Worm (Caenorhabditis elegans) whole organism, L2 larva: ENCODE data around the gene K02D10.1.

Source experiments
- C34F6.9 ChIP-seq: fragments of 150-350 bp; optimal IDR thresholded peaks from 2 replicates; lab custom pipeline; 2014; ENCODE audit warnings: missing biosample characterization, missing genetic modification characterization
- F13H6.1 ChIP-seq: sonication (generic microtip); optimal IDR thresholded peaks from 2 replicates; lab custom pipeline; 2016; ENCODE audit warnings: missing genetic modification characterization, missing compliant biosample characterization
- R02D3.7 ChIP-seq: fragments of 150-350 bp; optimal IDR thresholded peaks from 2 replicates; lab custom pipeline; 2014; ENCODE audit warnings: missing biosample characterization, missing genetic modification characterization
- Y55F3AM.14 ChIP-seq: fragments of 200-800 bp; sonication (Bioruptor generic); optimal IDR thresholded peaks from 2 replicates; lab custom pipeline; 2018; ENCODE audit warnings: mild to moderate bottlenecking, missing genetic modification characterization, missing compliant biosample characterization
- ZK546.5 ChIP-seq: sonication (generic microtip); optimal IDR thresholded peaks from 2 replicates; lab custom pipeline; 2017; ENCODE audit warnings: missing biosample characterization, missing genetic modification characterization
- alr-1 ChIP-seq: fragments of 150-350 bp; optimal IDR thresholded peaks from 2 replicates; lab custom pipeline; 2014; ENCODE audit warnings: missing biosample characterization, missing genetic modification characterization
- aly-2 ChIP-seq: fragments of 150-350 bp; optimal IDR thresholded peaks from 2 replicates; lab custom pipeline; 2014; ENCODE audit warnings: missing biosample characterization, missing genetic modification characterization
- ama-1 ChIP-seq: fragments of 150-350 bp; optimal IDR thresholded peaks from 2 replicates; lab custom pipeline; 2018; ENCODE audit warnings: inconsistent platforms
- blmp-1 ChIP-seq: sonication (generic microtip); optimal IDR thresholded peaks from 2 replicates; lab custom pipeline; 2017; ENCODE audit warnings: missing genetic modification characterization, mild to moderate bottlenecking, missing compliant biosample characterization, antibody characterized with exemption, moderate library complexity; ENCODE audit not compliant: insufficient read depth
- ceh-16 ChIP-seq: fragments of 150-350 bp; optimal IDR thresholded peaks from 2 replicates; lab custom pipeline; 2014; ENCODE audit warnings: missing biosample characterization, missing genetic modification characterization
- ceh-82 ChIP-seq: fragments of 150-350 bp; optimal IDR thresholded peaks from 2 replicates; lab custom pipeline; 2014; ENCODE audit warnings: missing biosample characterization, missing genetic modification characterization
- crh-2 ChIP-seq: sonication (generic microtip); optimal IDR thresholded peaks from 2 replicates; lab custom pipeline; 2017; ENCODE audit warnings: missing biosample characterization, missing genetic modification characterization
- dmd-4 ChIP-seq: sonication (generic microtip); optimal IDR thresholded peaks from 2 replicates; lab custom pipeline; 2017; ENCODE audit warnings: missing biosample characterization, missing genetic modification characterization
- egl-27 ChIP-seq: sonication (generic microtip); optimal IDR thresholded peaks from 3 replicates; lab custom pipeline; 2017; ENCODE audit warnings: missing biosample characterization, missing genetic modification reagents, missing genetic modification characterization
- elt-1 ChIP-seq: fragments of 150-350 bp; optimal IDR thresholded peaks from 2 replicates; lab custom pipeline; 2014; ENCODE audit warnings: missing biosample characterization, missing genetic modification characterization
- elt-3 ChIP-seq: sonication (generic microtip); optimal IDR thresholded peaks from 2 replicates; lab custom pipeline; 2017; ENCODE audit warnings: missing biosample characterization, missing genetic modification characterization
- fos-1 ChIP-seq: fragments of 150-350 bp; optimal IDR thresholded peaks from 2 replicates; lab custom pipeline; 2014; ENCODE audit warnings: missing biosample characterization, missing genetic modification characterization
- gmeb-1 ChIP-seq: fragments of 150-350 bp; optimal IDR thresholded peaks from 2 replicates; lab custom pipeline; 2014; ENCODE audit warnings: missing biosample characterization, missing genetic modification characterization
- lin-11 ChIP-seq: fragments of 150-350 bp; sonication (generic microtip); optimal IDR thresholded peaks from 2 replicates; lab custom pipeline; 2014; ENCODE audit warnings: missing biosample characterization, missing genetic modification characterization, inconsistent platforms, mixed read lengths
- lin-13 ChIP-seq: fragments of 150-350 bp; optimal IDR thresholded peaks from 2 replicates; lab custom pipeline; 2014; ENCODE audit warnings: missing biosample characterization, missing genetic modification reagents, missing genetic modification characterization
- lin-39 ChIP-seq: fragments of 150-350 bp; optimal IDR thresholded peaks from 2 replicates; lab custom pipeline; 2014; ENCODE audit warnings: missing biosample characterization, missing genetic modification reagents, missing genetic modification characterization
- lsy-2 ChIP-seq, 2 experiments: fragments of 150-350 bp in 1 of 2; sonication (generic microtip) in 1 of 2; optimal IDR thresholded peaks; 2 replicates each; lab custom pipeline; 2014 to 2017; ENCODE audit warnings: missing biosample characterization in 2 of 2, missing genetic modification characterization in 2 of 2
- mab-5 ChIP-seq: fragments of 150-350 bp; optimal IDR thresholded peaks from 2 replicates; lab custom pipeline; 2014; ENCODE audit warnings: missing biosample characterization, missing genetic modification characterization
- mbf-1 ChIP-seq: sonication (generic microtip); optimal IDR thresholded peaks from 2 replicates; lab custom pipeline; 2017; ENCODE audit warnings: missing biosample characterization, missing genetic modification characterization
- mdl-1 ChIP-seq, 2 experiments: fragments of 150-350 bp in 1 of 2; sonication (generic microtip) in 1 of 2; optimal IDR thresholded peaks; 2 replicates each; lab custom pipeline; 2017; ENCODE audit warnings: missing biosample characterization in 2 of 2, missing genetic modification characterization in 2 of 2
- nhr-10 ChIP-seq: sonication (generic microtip); optimal IDR thresholded peaks from 2 replicates; lab custom pipeline; 2017; ENCODE audit warnings: missing biosample characterization, missing genetic modification characterization
- nhr-11 ChIP-seq: fragments of 150-350 bp; optimal IDR thresholded peaks from 2 replicates; lab custom pipeline; 2014; ENCODE audit warnings: missing biosample characterization, missing genetic modification characterization
- nhr-12 ChIP-seq: fragments of 150-350 bp; optimal IDR thresholded peaks from 2 replicates; lab custom pipeline; 2014; ENCODE audit warnings: missing biosample characterization, missing genetic modification characterization
- nhr-129 ChIP-seq: fragments of 150-350 bp; optimal IDR thresholded peaks from 2 replicates; lab custom pipeline; 2014; ENCODE audit warnings: missing biosample characterization, missing genetic modification characterization
- nhr-21 ChIP-seq: fragments of 150-350 bp; optimal IDR thresholded peaks from 2 replicates; lab custom pipeline; 2014; ENCODE audit warnings: missing biosample characterization, missing genetic modification characterization
- nhr-23 ChIP-seq: fragments of 150-350 bp; optimal IDR thresholded peaks from 2 replicates; lab custom pipeline; 2014; ENCODE audit warnings: missing biosample characterization, missing genetic modification reagents, missing genetic modification characterization
- nhr-237 ChIP-seq: fragments of 150-350 bp; optimal IDR thresholded peaks from 2 replicates; lab custom pipeline; 2014; ENCODE audit warnings: missing biosample characterization, missing genetic modification characterization
- nhr-25 ChIP-seq: fragments of 150-350 bp; sonication (generic microtip); optimal IDR thresholded peaks from 3 replicates; lab custom pipeline; 2014; ENCODE audit warnings: missing biosample characterization, missing genetic modification characterization
- nhr-6 ChIP-seq: fragments of 150-350 bp; optimal IDR thresholded peaks from 2 replicates; lab custom pipeline; 2014; ENCODE audit warnings: missing biosample characterization, missing genetic modification characterization
- nhr-77 ChIP-seq: fragments of 150-350 bp; optimal IDR thresholded peaks from 2 replicates; lab custom pipeline; 2014; ENCODE audit warnings: missing biosample characterization, missing genetic modification characterization
- peb-1 ChIP-seq: fragments of 150-350 bp; optimal IDR thresholded peaks from 2 replicates; lab custom pipeline; 2014; ENCODE audit warnings: missing biosample characterization, missing genetic modification characterization
- sem-4 ChIP-seq: fragments of 150-350 bp; optimal IDR thresholded peaks from 2 replicates; lab custom pipeline; 2014; ENCODE audit warnings: missing biosample characterization, missing genetic modification reagents, missing genetic modification characterization
- skn-1 ChIP-seq: sonication (generic microtip); optimal IDR thresholded peaks from 2 replicates; lab custom pipeline; 2017; ENCODE audit warnings: missing biosample characterization, missing genetic modification characterization
- sma-3 ChIP-seq: sonication (generic microtip); optimal IDR thresholded peaks from 2 replicates; lab custom pipeline; 2016; ENCODE audit warnings: missing genetic modification reagents, missing genetic modification characterization, missing compliant biosample characterization
- sma-9 ChIP-seq, 2 experiments: fragments of 150-350 bp in 1 of 2; sonication (generic microtip) in 1 of 2; optimal IDR thresholded peaks; 2 replicates each; lab custom pipeline; 2014 to 2016; ENCODE audit warnings: missing genetic modification characterization in 2 of 2, mild to moderate bottlenecking in 1 of 2, missing biosample characterization in 1 of 2, missing compliant biosample characterization in 1 of 2, missing genetic modification reagents in 1 of 2, moderate library complexity in 1 of 2
- snpc-4 ChIP-seq: fragments of 150-350 bp; optimal IDR thresholded peaks from 2 replicates; lab custom pipeline; 2014; ENCODE audit warnings: missing biosample characterization, missing genetic modification characterization
- unc-39 ChIP-seq: fragments of 150-350 bp; optimal IDR thresholded peaks from 2 replicates; lab custom pipeline; 2014; ENCODE audit warnings: missing biosample characterization, missing genetic modification characterization
- unc-55 ChIP-seq: fragments of 150-350 bp; sonication (generic microtip); optimal IDR thresholded peaks from 3 replicates; lab custom pipeline; 2014; ENCODE audit warnings: missing biosample characterization, missing genetic modification reagents, missing genetic modification characterization
- unc-62 ChIP-seq: fragments of 150-350 bp; optimal IDR thresholded peaks from 2 replicates; lab custom pipeline; 2014; ENCODE audit warnings: missing biosample characterization, missing genetic modification reagents, missing genetic modification characterization
- zag-1 ChIP-seq: fragments of 150-350 bp; optimal IDR thresholded peaks from 2 replicates; lab custom pipeline; 2014; ENCODE audit warnings: missing biosample characterization, missing genetic modification characterization
- ztf-1 ChIP-seq: fragments of 200-800 bp; sonication (Bioruptor generic); conservative IDR thresholded peaks from 2 replicates; pipeline ENCODE4 v1.3.6; 2022; ENCODE audit warnings: missing genetic modification characterization, missing compliant biosample characterization
- ztf-11 ChIP-seq: sonication (generic microtip); optimal IDR thresholded peaks from 2 replicates; lab custom pipeline; 2017; ENCODE audit warnings: missing biosample characterization, missing genetic modification characterization
- ztf-4 ChIP-seq: fragments of 150-350 bp; optimal IDR thresholded peaks from 2 replicates; lab custom pipeline; 2014; ENCODE audit warnings: missing biosample characterization, missing genetic modification characterization

The K02D10.1 gene

DNA sequence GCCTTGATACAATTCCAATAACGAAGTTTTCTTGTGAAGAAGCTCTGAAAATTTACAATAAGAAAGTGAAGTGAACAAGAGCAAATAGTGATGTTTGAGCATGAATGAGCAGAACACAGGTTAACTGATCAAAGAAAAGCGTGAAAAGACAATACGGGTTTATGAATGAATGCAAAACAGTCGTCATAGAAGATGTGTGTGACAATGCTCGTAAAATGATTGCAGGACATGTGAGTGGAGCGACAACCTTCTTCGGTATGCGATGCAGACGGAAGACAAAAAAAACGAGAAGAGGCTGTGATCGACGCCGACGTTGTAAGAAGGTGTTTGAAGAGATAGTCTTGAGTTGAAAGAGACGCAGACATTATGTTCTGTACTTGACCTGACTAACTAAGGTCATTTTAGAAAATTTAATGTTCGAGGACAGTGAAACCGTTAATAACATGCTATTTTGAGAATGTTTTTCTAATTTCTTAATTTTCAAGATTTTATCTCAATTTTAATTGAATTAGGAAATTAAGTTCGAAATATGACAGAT is 2.0 kb upstream of the K02D10.1 start, which contains the start of gene mig-22:
mig-22 (minus strand) TSS at position 51 of the 538 bp plus-strand sequence.
- TF ChIP-seq mdl-1 (tag; optimal IDR thresholded peaks at IDR 0.05; lab: Kevin White, UChicago) (no peak), nhr-21 (tag; lab: Kevin White, UChicago) (no peak), nhr-25 (tag; lab: Kevin White, UChicago) (peak; percentile 17), dmd-4 (tag; lab: Kevin White, UChicago) (no peak), nhr-77 (tag; lab: Kevin White, UChicago) (no peak), elt-1 (tag; lab: Kevin White, UChicago) (no peak), sma-9 (GFP tag; optimal IDR thresholded peaks at IDR 0.05; lab: Kevin White, UChicago) (no peak), sma-9 (tag; optimal IDR thresholded peaks at IDR 0.05; lab: Kevin White, UChicago) (no peak), ceh-16 (no peak), lsy-2 (tag; optimal IDR thresholded peaks at IDR 0.05; lab: Kevin White, UChicago) (no peak), unc-55 (GFP tag; lab: Kevin White, UChicago) (no peak), lin-39 (tag; lab: Kevin White, UChicago) (no peak), nhr-129 (tag; lab: Kevin White, UChicago) (peak; percentile 7), lin-11 (tag; lab: Kevin White, UChicago) (no peak), blmp-1 (tag; lab: Kevin White, UChicago) (peak; percentile 33), snpc-4 (tag; lab: Kevin White, UChicago) (no peak)

DNA sequence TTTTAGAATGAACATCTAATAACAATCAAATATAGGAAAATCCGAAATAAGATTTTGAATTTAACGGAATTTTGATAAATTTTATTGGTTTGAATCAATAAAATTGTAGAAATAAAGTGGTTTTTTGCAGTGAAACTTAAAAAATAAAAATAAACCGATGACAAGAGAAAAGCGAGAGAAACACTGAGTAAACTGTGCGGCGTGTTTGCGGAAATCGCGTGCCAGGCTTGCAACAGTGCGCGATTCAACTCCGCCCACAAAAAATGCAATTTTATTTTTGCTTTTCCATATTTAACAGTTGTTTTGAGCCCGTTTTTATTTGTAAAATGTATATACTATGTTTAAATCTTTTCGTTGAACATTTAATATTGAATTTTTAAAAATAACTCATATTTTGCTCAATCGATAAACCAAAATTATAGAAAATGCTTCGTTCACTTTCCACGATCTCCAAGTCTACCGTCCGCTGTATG is 1.4 kb upstream of the K02D10.1 start, which contains the start of gene mtss-1:
mtss-1 (plus strand) TSS at position 423 of the 473 bp plus-strand sequence.
- TF ChIP-seq nhr-237 (tag; lab: Kevin White, UChicago) (no peak), ZK546.5 (tag; lab: Kevin White, UChicago) (no peak), sem-4 (no peak), crh-2 (tag; lab: Kevin White, UChicago) (peak; percentile 38), R02D3.7 (tag; lab: Kevin White, UChicago) (no peak), snpc-4 (tag; lab: Kevin White, UChicago) (no peak), egl-27 (tag; lab: Kevin White, UChicago) (no peak), elt-1 (tag; lab: Kevin White, UChicago) (no peak), lsy-2 (tag; optimal IDR thresholded peaks at IDR 0.05; lab: Kevin White, UChicago) (peak; percentile 26 to 67), sma-3 (GFP tag; lab: Kevin White, UChicago) (peak; percentile 41), blmp-1 (tag; lab: Kevin White, UChicago) (peak; percentile 1), ama-1 (no peak), unc-39 (tag; lab: Kevin White, UChicago) (no peak), gmeb-1 (tag; lab: Kevin White, UChicago) (peak; percentile 58), mbf-1 (tag; lab: Kevin White, UChicago) (peak; percentile 16), unc-55 (GFP tag; lab: Kevin White, UChicago) (peak; percentile 73), F13H6.1 (peak; percentile 69), peb-1 (tag; lab: Kevin White, UChicago) (no peak), ceh-82 (tag; lab: Kevin White, UChicago) (no peak), nhr-21 (tag; lab: Kevin White, UChicago) (no peak), lin-11 (tag; lab: Kevin White, UChicago) (peak; percentile 45), lin-13 (GFP tag; lab: Kevin White, UChicago) (peak; percentile 48), alr-1 (tag; lab: Kevin White, UChicago) (no peak), C34F6.9 (tag; lab: Kevin White, UChicago) (peak; percentile 50), aly-2 (tag; lab: Kevin White, UChicago) (no peak), unc-62 (GFP tag; lab: Kevin White, UChicago) (no peak), fos-1 (tag; lab: Kevin White, UChicago) (no peak), lin-39 (tag; lab: Kevin White, UChicago) (no peak), nhr-12 (tag; lab: Kevin White, UChicago) (no peak), ztf-1 (GFP tag; lab: Robert Waterston, UW) (no peak), elt-3 (tag; lab: Kevin White, UChicago) (no peak), nhr-10 (tag; lab: Kevin White, UChicago) (no peak), sma-9 (GFP tag; optimal IDR thresholded peaks at IDR 0.05; lab: Kevin White, UChicago) (peak; percentile 52), sma-9 (tag; optimal IDR thresholded peaks at IDR 0.05; lab: Kevin White, UChicago) (no peak), nhr-6 (tag; lab: Kevin White, UChicago) (no peak), nhr-77 (tag; lab: Kevin White, UChicago) (no peak), mab-5 (peak; percentile 44), Y55F3AM.14 (GFP tag; lab: Kevin White, UChicago) (no peak), nhr-129 (tag; lab: Kevin White, UChicago) (peak; percentile 49), nhr-11 (no peak), ztf-4 (no peak), dmd-4 (tag; lab: Kevin White, UChicago) (no peak), skn-1 (tag; lab: Kevin White, UChicago) (peak; percentile 13), zag-1 (tag; lab: Kevin White, UChicago) (no peak), nhr-23 (tag; lab: Kevin White, UChicago) (no peak), ztf-11 (no peak), nhr-25 (tag; lab: Kevin White, UChicago) (no peak), mdl-1 (tag; optimal IDR thresholded peaks at IDR 0.05; lab: Kevin White, UChicago) (no peak), ceh-16 (no peak)
- TF ChIP-seq, all 48 proteins: peak for 15
